Fruit fly (Drosophila melanogaster) whole organism: ENCODE results near the gene CG46435.

Source experiments
- pan ChIP-seq: fragments of >200 bp; optimal IDR thresholded peaks from 2 replicates; lab custom pipeline; 2017
- usp ChIP-seq: fragments of >200 bp; optimal IDR thresholded peaks from 2 replicates; lab custom pipeline; 2017; ENCODE audit warnings: missing biosample characterization, missing genetic modification characterization, mixed read lengths

DNA sequence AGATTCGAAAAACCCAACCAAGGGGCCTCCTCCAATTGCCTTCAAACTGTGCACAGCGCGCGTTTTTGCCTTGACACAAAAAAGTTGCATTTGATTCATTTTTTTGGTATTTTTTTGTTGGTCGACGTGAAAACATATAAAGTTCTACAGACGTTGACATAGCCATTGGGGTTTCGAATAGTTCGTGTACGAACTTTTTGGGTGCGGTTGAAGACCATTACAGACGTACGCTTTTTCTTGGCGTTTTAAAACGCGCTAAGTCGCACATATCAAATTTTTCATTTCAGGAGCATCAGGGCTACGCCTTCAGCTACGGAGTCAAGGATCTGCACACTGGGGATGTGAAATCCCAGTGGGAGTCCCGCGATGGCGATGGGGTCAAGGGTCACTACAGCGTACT is 19.2 kb upstream of the CG46435 start:
- TF ChIP-seq pan (no peak), usp (GFP tag; lab: Kevin White, UChicago) (no peak)
